Worm (Caenorhabditis elegans) whole organism, young adult: ENCODE results near the gene nstp-5.
A peak's percentile ranks its signal among the peaks of the same experiment; 100 is the strongest.

Source experiments
- C06A6.2 ChIP-seq: fragments of 200-800 bp; sonication (Bioruptor generic); conservative IDR thresholded peaks from 2 replicates; pipeline ENCODE4 v1.3.6; 2022; ENCODE audit warnings: missing genetic modification characterization, missing compliant biosample characterization
- D2030.7 ChIP-seq: fragments of 200-800 bp; sonication (Bioruptor generic); IDR thresholded peaks from 2 replicates; pipeline ENCODE4 v1.3.6; 2022; ENCODE audit warnings: missing genetic modification reagents, missing genetic modification characterization, missing compliant biosample characterization
- F22D6.2 ChIP-seq: sonication (generic microtip); optimal IDR thresholded peaks from 2 replicates; lab custom pipeline; 2016; ENCODE audit warnings: mild to moderate bottlenecking, missing genetic modification characterization, missing compliant biosample characterization
- F33H1.4 ChIP-seq: fragments of 200-800 bp; sonication (Bioruptor generic); IDR thresholded peaks from 2 replicates; pipeline ENCODE4 v1.3.6; 2022; ENCODE audit warnings: missing genetic modification reagents, missing genetic modification characterization, missing compliant biosample characterization
- akir-1 ChIP-seq: fragments of 200-800 bp; sonication (Bioruptor generic); optimal IDR thresholded peaks from 2 replicates; lab custom pipeline; 2018; ENCODE audit warnings: mild to moderate bottlenecking, missing genetic modification characterization, moderate library complexity, missing compliant biosample characterization
- ama-1 ChIP-seq, 3 experiments: fragments of 150-350 bp in 1 of 3; sonication (generic microtip) in 2 of 3; optimal IDR thresholded peaks; 2 replicates each; lab custom pipeline; 2014 to 2018; ENCODE audit warnings: missing biosample characterization in 2 of 3, missing genetic modification characterization in 2 of 3, missing genetic modification reagents in 2 of 3
- aptf-2 ChIP-seq: fragments of 200-800 bp; sonication (Bioruptor generic); conservative IDR thresholded peaks from 2 replicates; pipeline ENCODE4 v1.3.6; 2022; ENCODE audit warnings: missing genetic modification reagents, missing genetic modification characterization, missing compliant biosample characterization
- attf-6 ChIP-seq: fragments of 200-800 bp; sonication (Bioruptor generic); IDR thresholded peaks from 2 replicates; pipeline ENCODE4 v1.3.6; 2022; ENCODE audit warnings: missing genetic modification reagents, missing genetic modification characterization, missing compliant biosample characterization
- die-1 ChIP-seq: sonication (generic microtip); optimal IDR thresholded peaks from 2 replicates; lab custom pipeline; 2016; ENCODE audit warnings: missing genotype, mild to moderate bottlenecking, missing genetic modification characterization, missing compliant biosample characterization
- dox-1 ChIP-seq: fragments of 200-800 bp; sonication (Bioruptor generic); IDR thresholded peaks from 2 replicates; pipeline ENCODE4 v1.3.6; 2022; ENCODE audit warnings: missing genetic modification reagents, missing genetic modification characterization, missing compliant biosample characterization
- efl-1 ChIP-seq: fragments of 150-350 bp; optimal IDR thresholded peaks from 2 replicates; lab custom pipeline; 2014; ENCODE audit warnings: missing biosample characterization, missing genetic modification reagents, missing genetic modification characterization
- egl-18 ChIP-seq: fragments of 200-800 bp; sonication (Bioruptor generic); IDR thresholded peaks from 2 replicates; pipeline ENCODE4 v1.3.6; 2022; ENCODE audit warnings: missing genetic modification reagents, missing genetic modification characterization, missing compliant biosample characterization
- egl-44 ChIP-seq: fragments of 200-800 bp; sonication (Bioruptor generic); IDR thresholded peaks from 2 replicates; pipeline ENCODE4 v1.3.6; 2022; ENCODE audit warnings: missing genetic modification reagents, missing genetic modification characterization, missing compliant biosample characterization
- hmg-20 ChIP-seq: fragments of 200-800 bp; sonication (Bioruptor generic); IDR thresholded peaks from 2 replicates; pipeline ENCODE4 v1.3.6; 2022; ENCODE audit warnings: missing genetic modification reagents, missing genetic modification characterization, missing compliant biosample characterization
- let-607 ChIP-seq, 2 experiments: fragments of 200-800 bp in 1 of 2; sonication (Bioruptor generic) in 1 of 2; sonication (generic microtip) in 1 of 2; optimal IDR thresholded peaks; 2 replicates each; lab custom pipeline; 2016 to 2018; ENCODE audit warnings: mild to moderate bottlenecking in 2 of 2, missing compliant biosample characterization in 2 of 2, missing genetic modification characterization in 2 of 2, moderate library complexity in 2 of 2, missing genotype in 1 of 2
- lin-26 ChIP-seq: fragments of 200-800 bp; sonication (Bioruptor generic); IDR thresholded peaks from 2 replicates; pipeline ENCODE4 v1.3.6; 2022; ENCODE audit warnings: missing genetic modification reagents, missing genetic modification characterization, missing compliant biosample characterization
- lin-35 ChIP-seq, 3 experiments: fragments of 150-350 bp in 2 of 3; sonication (generic microtip) in 1 of 3; optimal IDR thresholded peaks; 2 replicates each; lab custom pipeline; 2014 to 2018; ENCODE audit warnings: missing biosample characterization in 3 of 3, missing genetic modification characterization in 3 of 3, missing genetic modification reagents in 3 of 3
- lin-54 ChIP-seq: fragments of 200-800 bp; sonication (Bioruptor generic); optimal IDR thresholded peaks from 2 replicates; lab custom pipeline; 2018; ENCODE audit warnings: mild to moderate bottlenecking, missing genetic modification characterization, missing compliant biosample characterization
- lsl-1 ChIP-seq: fragments of 200-800 bp; sonication (Bioruptor generic); optimal IDR thresholded peaks from 2 replicates; lab custom pipeline; 2018; ENCODE audit warnings: mild to moderate bottlenecking, missing genetic modification characterization, moderate library complexity, missing compliant biosample characterization
- madf-6 ChIP-seq: fragments of 200-800 bp; sonication (Bioruptor generic); IDR thresholded peaks from 2 replicates; pipeline ENCODE4 v1.3.6; 2022; ENCODE audit warnings: missing genetic modification reagents, missing genetic modification characterization, missing compliant biosample characterization
- madf-8 ChIP-seq: fragments of 200-800 bp; sonication (Bioruptor generic); conservative IDR thresholded peaks from 2 replicates; pipeline ENCODE4 v1.3.6; 2022; ENCODE audit warnings: missing genetic modification reagents, missing genetic modification characterization, missing compliant biosample characterization
- pbrm-1 ChIP-seq: fragments of 200-800 bp; sonication (Bioruptor generic); IDR thresholded peaks from 2 replicates; pipeline ENCODE4 v1.3.6; 2022; ENCODE audit warnings: missing genetic modification reagents, missing genetic modification characterization, missing compliant biosample characterization
- rcor-1 ChIP-seq: fragments of 200-800 bp; sonication (Bioruptor generic); IDR thresholded peaks from 2 replicates; pipeline ENCODE4 v1.3.6; 2022; ENCODE audit warnings: missing genetic modification reagents, missing genetic modification characterization, missing compliant biosample characterization
- rpc-1 ChIP-seq, 2 experiments: fragments of 150-350 bp in 1 of 2; sonication (generic microtip) in 1 of 2; optimal IDR thresholded peaks; 2 replicates each; lab custom pipeline; 2014 to 2018; ENCODE audit warnings: missing biosample characterization in 1 of 2, missing genetic modification characterization in 1 of 2, missing genetic modification reagents in 1 of 2, missing genotype in 1 of 2
- sea-2 ChIP-seq: fragments of 200-800 bp; sonication (Bioruptor generic); IDR thresholded peaks from 2 replicates; pipeline ENCODE4 v1.3.6; 2022; ENCODE audit warnings: missing genetic modification characterization, missing compliant biosample characterization
- snpc-1.3 ChIP-seq: sonication (generic microtip); optimal IDR thresholded peaks from 2 replicates; lab custom pipeline; 2017; ENCODE audit warnings: missing genetic modification characterization, mild to moderate bottlenecking, missing compliant biosample characterization, antibody characterized with exemption, moderate library complexity, missing genotype, missing genetic modification reagents; ENCODE audit not compliant: insufficient read depth
- snpc-3.4 ChIP-seq: sonication (generic microtip); optimal IDR thresholded peaks from 2 replicates; lab custom pipeline; 2017; ENCODE audit warnings: missing genetic modification characterization, mild to moderate bottlenecking, missing compliant biosample characterization, antibody characterized with exemption, moderate library complexity, missing genotype, missing genetic modification reagents
- snpc-4 ChIP-seq, 5 experiments: fragments of 150-350 bp in 1 of 5; sonication (generic microtip) in 4 of 5; optimal IDR thresholded peaks; 2 replicates each; lab custom pipeline; 2014 to 2018; ENCODE audit warnings: missing genetic modification characterization in 5 of 5, missing biosample characterization in 3 of 5, antibody characterized with exemption in 2 of 5, mild to moderate bottlenecking in 2 of 5, missing compliant biosample characterization in 2 of 5, missing genotype in 2 of 5, moderate library complexity in 2 of 5, missing genetic modification reagents in 1 of 5
- sptf-2 ChIP-seq: fragments of 200-800 bp; sonication (Bioruptor generic); optimal IDR thresholded peaks from 2 replicates; lab custom pipeline; 2018; ENCODE audit warnings: mild to moderate bottlenecking, missing genetic modification characterization, missing compliant biosample characterization
- tbp1 ChIP-seq: fragments of 200-800 bp; sonication (Bioruptor generic); optimal IDR thresholded peaks from 2 replicates; lab custom pipeline; 2018; ENCODE audit warnings: mild to moderate bottlenecking, missing genetic modification characterization, missing compliant biosample characterization
- unc-62 ChIP-seq: fragments of 150-350 bp; optimal IDR thresholded peaks from 2 replicates; lab custom pipeline; 2014; ENCODE audit warnings: missing biosample characterization, missing genetic modification reagents, missing genetic modification characterization
- xnd-1 ChIP-seq: sonication (generic microtip); optimal IDR thresholded peaks from 2 replicates; lab custom pipeline; 2016; ENCODE audit warnings: missing genotype, missing genetic modification reagents, missing genetic modification characterization, missing compliant biosample characterization
- zim-3 ChIP-seq: sonication (generic microtip); optimal IDR thresholded peaks from 2 replicates; lab custom pipeline; 2017; ENCODE audit warnings: mild to moderate bottlenecking, missing genetic modification characterization, moderate library complexity, missing compliant biosample characterization
- ztf-22 ChIP-seq: fragments of 200-800 bp; sonication (Bioruptor generic); optimal IDR thresholded peaks from 2 replicates; lab custom pipeline; 2018; ENCODE audit warnings: mild to moderate bottlenecking, missing genetic modification characterization, moderate library complexity, missing compliant biosample characterization

Gene nstp-5

ce11 chrIV:12855248-12855647 lies at the start of gene nstp-5:
TSS of gene nstp-5 (plus strand) at chrIV:12855548.
- TF ChIP-seq tbp1 (GFP tag; lab: Kevin White, UChicago), result no peak
- TF ChIP-seq pbrm-1, result no peak
- TF ChIP-seq F22D6.2, result no peak
- no peak for TF ChIP-seq madf-8
- TF ChIP-seq xnd-1, result no peak
- TF ChIP-seq lin-26 (GFP tag; lab: Robert Waterston, UW), result no peak
- TF ChIP-seq ama-1 (optimal IDR thresholded peaks at IDR 0.05; lab: Kevin White, UChicago), result no peak
- no peak for TF ChIP-seq ama-1 (GFP tag; optimal IDR thresholded peaks at IDR 0.05; lab: Kevin White, UChicago)
- TF ChIP-seq rpc-1 (optimal IDR thresholded peaks at IDR 0.05; lab: Kevin White, UChicago), result no peak
- no peak for TF ChIP-seq rpc-1 (tag; optimal IDR thresholded peaks at IDR 0.05; lab: Kevin White, UChicago)
- no peak for TF ChIP-seq hmg-20 (GFP tag; lab: Robert Waterston, UW)

DNA sequence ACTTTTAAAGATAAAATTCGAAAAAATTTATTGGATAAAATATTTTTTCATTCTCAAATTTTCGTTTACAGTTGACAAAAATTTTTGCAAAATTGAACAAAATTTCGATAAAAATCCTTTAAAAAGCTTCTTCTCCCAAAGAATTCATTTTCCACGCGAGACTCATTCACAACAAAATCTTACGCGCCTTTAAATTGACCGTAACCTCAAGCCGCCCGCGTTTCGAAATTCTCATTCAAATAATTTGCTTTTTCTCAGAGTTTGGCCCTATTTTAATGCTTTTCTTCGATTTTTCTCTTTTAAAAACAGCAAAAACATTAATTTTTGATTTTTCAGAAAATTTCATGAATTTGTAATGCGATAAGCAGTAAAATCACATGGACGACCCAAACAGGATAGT lies 49.8 kb upstream of the nstp-5 start, which contains the start of gene F07C6.4:
TSS of gene F07C6.4 (plus strand) at position 330 of the 400 bp plus-strand sequence.
- peak; percentile 85 for TF ChIP-seq F33H1.4 (GFP tag; lab: Robert Waterston, UW)
- TF ChIP-seq attf-6, result 0 out of 2 replicates have a peak, but pooled peaks have one; percentile 10
- TF ChIP-seq tbp1 (GFP tag; lab: Kevin White, UChicago), result no peak
- no peak for TF ChIP-seq akir-1 (GFP tag; lab: Kevin White, UChicago)
- TF ChIP-seq snpc-4 (GFP tag; optimal IDR thresholded peaks at IDR 0.05; lab: Kevin White, UChicago), result no peak
- TF ChIP-seq snpc-4 (tag; optimal IDR thresholded peaks at IDR 0.05; lab: Kevin White, UChicago), result peak in 1 of 4 experiments; percentile 62
- peak; percentile 4 for TF ChIP-seq lin-54 (GFP tag; lab: Kevin White, UChicago)
- TF ChIP-seq xnd-1, result peak; percentile 85
- TF ChIP-seq snpc-1.3 (tag; lab: Kevin White, UChicago), result peak; percentile 35
- TF ChIP-seq die-1 (tag; lab: Kevin White, UChicago), result no peak
- TF ChIP-seq madf-8, result peak; percentile 52
- TF ChIP-seq aptf-2, result no peak
- peak; percentile 90 for TF ChIP-seq madf-6
- TF ChIP-seq D2030.7 (GFP tag; lab: Robert Waterston, UW), result peak; percentile 42; the same call in 1 of the 2 replicates
- peak; percentile 5 for TF ChIP-seq snpc-3.4 (tag; lab: Kevin White, UChicago)
- peak; percentile 88 for TF ChIP-seq lsl-1 (GFP tag; lab: Kevin White, UChicago)
- peak; percentile 34; the same call in 1 of the 2 replicates for TF ChIP-seq dox-1
- peak; percentile 53 for TF ChIP-seq efl-1 (GFP tag; lab: Kevin White, UChicago)

DNA sequence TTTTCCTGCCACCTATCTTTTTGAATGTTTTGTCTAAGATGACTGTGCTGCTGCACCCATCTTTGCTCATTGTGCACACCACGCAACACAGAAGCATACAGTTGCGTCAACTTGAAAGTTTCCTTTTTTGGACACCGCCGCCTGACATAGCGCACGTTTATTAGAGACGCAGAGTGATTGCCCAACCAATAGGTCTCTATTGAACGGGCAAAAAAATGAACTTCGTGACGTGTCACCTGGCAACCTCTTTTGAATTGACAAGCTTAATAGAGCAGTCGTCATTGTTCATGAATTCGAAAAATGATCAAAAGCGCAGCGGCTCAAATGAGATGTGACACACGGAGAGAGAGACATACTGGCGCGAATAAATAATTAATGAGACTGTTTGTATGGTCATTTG lies 43.8 kb upstream of the nstp-5 start:
- TF ChIP-seq F22D6.2 (no peak), zim-3 (no peak), egl-18 (no peak)

DNA sequence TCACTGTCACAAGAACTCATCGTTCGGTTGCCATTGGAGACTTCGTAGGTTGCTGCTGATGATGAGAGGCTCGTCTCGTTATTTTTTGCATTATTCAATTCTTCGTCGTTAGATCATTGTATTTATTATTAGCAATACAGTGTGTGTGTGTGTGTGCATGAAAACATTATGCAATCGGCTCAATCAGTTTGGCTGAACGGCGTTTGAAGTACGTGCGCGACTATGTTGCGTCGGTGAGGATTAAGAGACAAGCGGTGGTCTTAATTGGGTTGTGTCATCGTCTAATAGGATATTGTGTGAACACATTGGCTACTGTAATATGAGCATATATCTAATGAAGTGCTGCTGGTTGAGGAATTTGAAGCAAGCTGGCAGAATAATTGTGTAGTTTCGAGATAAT lies 41.5 kb upstream of the nstp-5 start:
- TF ChIP-seq C06A6.2 (GFP tag; lab: Robert Waterston, UW), result no peak
- no peak for TF ChIP-seq rcor-1 (GFP tag; lab: Robert Waterston, UW)
- no peak for TF ChIP-seq D2030.7 (GFP tag; lab: Robert Waterston, UW)
- TF ChIP-seq sptf-2 (GFP tag; lab: Kevin White, UChicago), result no peak
- TF ChIP-seq sea-2 (GFP tag; lab: Robert Waterston, UW), result no peak
- no peak for TF ChIP-seq lin-35 (GFP tag; optimal IDR thresholded peaks at IDR 0.05; lab: Kevin White, UChicago)
- no peak for TF ChIP-seq let-607 (tag; optimal IDR thresholded peaks at IDR 0.05; lab: Kevin White, UChicago)
- no peak for TF ChIP-seq unc-62
- no peak for TF ChIP-seq ztf-22 (GFP tag; lab: Kevin White, UChicago)
- no peak for TF ChIP-seq hmg-20 (GFP tag; lab: Robert Waterston, UW)
- no peak for TF ChIP-seq egl-44
- no peak for TF ChIP-seq akir-1 (GFP tag; lab: Kevin White, UChicago)
- TF ChIP-seq, all 124 proteins: peak for 0
